Worm (Caenorhabditis elegans) whole organism, L4 larva: ENCODE results near the gene F16B4.2.

Experiments used
- D1046.2 ChIP-seq: fragments of 200-800 bp; sonication (Bioruptor generic); IDR thresholded peaks from 2 replicates; pipeline ENCODE4 v1.3.6; 2022; ENCODE audit warnings: missing genetic modification characterization, missing compliant biosample characterization
- F26F4.8 ChIP-seq: fragments of 200-800 bp; sonication (Bioruptor generic); conservative IDR thresholded peaks from 2 replicates; pipeline ENCODE4 v1.3.6; 2022; ENCODE audit warnings: missing genetic modification characterization, missing compliant biosample characterization
- R02D3.7 ChIP-seq: fragments of 150-350 bp; sonication (generic microtip); optimal IDR thresholded peaks from 3 replicates; lab custom pipeline; 2014; ENCODE audit warnings: missing biosample characterization, missing genetic modification characterization
- ZK337.2 ChIP-seq: fragments of 200-800 bp; sonication (Bioruptor generic); IDR thresholded peaks from 2 replicates; pipeline ENCODE4 v1.3.6; 2022; ENCODE audit warnings: missing genetic modification reagents, missing genetic modification characterization, missing compliant biosample characterization
- ZK546.5 ChIP-seq, 2 experiments: sonication (generic microtip); optimal IDR thresholded peaks; 2 replicates each; lab custom pipeline; 2017; ENCODE audit warnings: missing biosample characterization in 2 of 2, missing genetic modification characterization in 2 of 2
- aha-1 ChIP-seq: fragments of 150-350 bp; peaks from one replicate; lab custom pipeline; 2014; ENCODE audit warnings: missing biosample characterization, missing genetic modification characterization
- ceh-82 ChIP-seq: sonication (generic microtip); optimal IDR thresholded peaks from 2 replicates; lab custom pipeline; 2017; ENCODE audit warnings: missing biosample characterization, missing genetic modification characterization
- dpl-1 ChIP-seq: fragments of 150-350 bp; optimal IDR thresholded peaks from 2 replicates; lab custom pipeline; 2014; ENCODE audit warnings: missing biosample characterization, missing genetic modification reagents, missing genetic modification characterization
- gei-8 ChIP-seq: fragments of 200-800 bp; sonication (Bioruptor generic); optimal IDR thresholded peaks from 2 replicates; lab custom pipeline; 2018; ENCODE audit warnings: mild to moderate bottlenecking, missing genetic modification characterization, missing compliant biosample characterization
- hlh-11 ChIP-seq: fragments of 200-800 bp; sonication (Bioruptor generic); optimal IDR thresholded peaks from 2 replicates; lab custom pipeline; 2018; ENCODE audit warnings: mild to moderate bottlenecking, missing genetic modification characterization, missing compliant biosample characterization
- hlh-30 ChIP-seq: sonication (generic microtip); optimal IDR thresholded peaks from 2 replicates; lab custom pipeline; 2017; ENCODE audit warnings: antibody characterized with exemption, mild to moderate bottlenecking, missing genetic modification characterization, missing compliant biosample characterization; ENCODE audit not compliant: insufficient read depth
- jun-1 ChIP-seq: fragments of 150-350 bp; optimal IDR thresholded peaks from 2 replicates; lab custom pipeline; 2014; ENCODE audit warnings: missing biosample characterization, missing genetic modification reagents, missing genetic modification characterization
- lin-13 ChIP-seq: fragments of 150-350 bp; optimal IDR thresholded peaks from 2 replicates; lab custom pipeline; 2014; ENCODE audit warnings: missing biosample characterization, missing genetic modification reagents, missing genetic modification characterization
- lir-3 ChIP-seq: sonication (generic microtip); optimal IDR thresholded peaks from 2 replicates; lab custom pipeline; 2016; ENCODE audit warnings: mild to moderate bottlenecking, missing genetic modification characterization, missing compliant biosample characterization
- madf-5 ChIP-seq, 2 experiments: fragments of 200-800 bp; sonication (Bioruptor generic); IDR thresholded peaks; 2 replicates each; pipeline ENCODE4 v1.3.6; 2022; ENCODE audit warnings: missing compliant biosample characterization in 2 of 2, missing genetic modification characterization in 2 of 2
- mdl-1 ChIP-seq, 2 experiments: fragments of 150-350 bp in 1 of 2; sonication (generic microtip) in 1 of 2; optimal IDR thresholded peaks; 2 replicates each; lab custom pipeline; 2014 to 2017; ENCODE audit warnings: missing biosample characterization in 2 of 2, missing genetic modification characterization in 2 of 2
- mxl-3 ChIP-seq: fragments of 200-800 bp; sonication (Bioruptor generic); optimal IDR thresholded peaks from 2 replicates; lab custom pipeline; 2018; ENCODE audit warnings: mild to moderate bottlenecking, missing genetic modification characterization, missing compliant biosample characterization
- nhr-28 ChIP-seq: fragments of 150-350 bp; optimal IDR thresholded peaks from 2 replicates; lab custom pipeline; 2014; ENCODE audit warnings: missing biosample characterization, missing genetic modification characterization
- saeg-2 ChIP-seq: fragments of 200-800 bp; sonication (Bioruptor generic); IDR thresholded peaks from 2 replicates; pipeline ENCODE4 v1.3.6; 2022; ENCODE audit warnings: missing genetic modification reagents, missing genetic modification characterization, missing compliant biosample characterization
- set-16 ChIP-seq: fragments of 200-800 bp; sonication (Bioruptor generic); IDR thresholded peaks from 2 replicates; pipeline ENCODE4 v1.3.6; 2022; ENCODE audit warnings: missing genetic modification reagents, missing genetic modification characterization, missing compliant biosample characterization
- snpc-1.2 ChIP-seq: fragments of 200-800 bp; sonication (Bioruptor generic); IDR thresholded peaks from 2 replicates; pipeline ENCODE4 v1.3.6; 2022; ENCODE audit warnings: missing genetic modification reagents, missing genetic modification characterization, missing compliant biosample characterization
- unc-130 ChIP-seq: sonication (generic microtip); optimal IDR thresholded peaks from 2 replicates; lab custom pipeline; 2016; ENCODE audit warnings: missing genetic modification reagents, missing genetic modification characterization, missing compliant biosample characterization
- unc-62 ChIP-seq, 3 experiments: fragments of 150-350 bp in 1 of 3; sonication (generic microtip); optimal IDR thresholded peaks in 2 of 3; peaks in 1 of 3; 1 replicate in 1 of 3; 2 replicates in 2 of 3; lab custom pipeline; 2014 to 2017; ENCODE audit warnings: missing biosample characterization in 3 of 3, missing genetic modification characterization in 3 of 3, missing genetic modification reagents in 3 of 3, missing genotype in 1 of 3
- zfp-2 ChIP-seq: sonication (generic microtip); optimal IDR thresholded peaks from 2 replicates; lab custom pipeline; 2016; ENCODE audit warnings: mild to moderate bottlenecking, missing genetic modification characterization, missing compliant biosample characterization
- zip-11 ChIP-seq: fragments of 200-800 bp; sonication (Bioruptor generic); IDR thresholded peaks from 2 replicates; pipeline ENCODE4 v1.3.6; 2022; ENCODE audit warnings: missing genetic modification characterization, missing compliant biosample characterization

Gene F16B4.2

DNA sequence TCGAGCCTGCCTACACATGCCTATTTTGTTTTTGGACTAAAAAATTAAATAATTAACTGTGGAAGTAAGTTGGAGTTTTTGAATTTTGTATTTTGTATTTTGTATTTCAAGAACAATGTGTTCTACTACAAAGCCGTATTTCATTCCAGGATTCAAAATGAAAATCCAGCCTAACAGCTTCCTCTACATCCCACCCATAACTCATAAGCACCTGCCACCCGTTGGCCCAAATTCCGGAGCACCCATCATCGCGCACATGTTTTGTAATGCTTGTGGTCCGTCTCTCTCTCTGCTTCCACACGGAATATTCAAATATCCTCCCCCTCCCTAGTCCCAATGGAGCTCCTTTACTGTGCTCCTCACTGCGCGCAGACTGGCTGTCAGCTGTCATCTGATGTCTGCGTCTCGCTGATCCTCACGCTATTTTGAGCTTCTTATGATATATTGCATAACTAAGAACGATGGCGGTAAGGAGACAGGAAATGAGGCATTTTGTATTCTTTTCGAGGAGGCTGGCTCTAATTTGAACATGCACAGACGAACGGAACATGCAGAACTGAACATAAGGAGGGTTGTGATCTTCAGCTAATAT lies 25.2 kb upstream of the F16B4.2 start:
- TF ChIP-seq unc-130 (GFP tag; lab: Kevin White, UChicago) (no peak), hlh-30 (tag; lab: Kevin White, UChicago) (no peak), F26F4.8 (GFP tag; lab: Robert Waterston, UW) (no peak), dpl-1 (no peak), ZK337.2 (GFP tag; lab: Robert Waterston, UW) (no peak), gei-8 (GFP tag; lab: Kevin White, UChicago) (no peak), unc-62 (GFP tag; optimal IDR thresholded peaks at IDR 0.05 in 1 of 2; lab: Kevin White, UChicago) (peak in 1 of 2 experiments; percentile 91), unc-62 (tag; optimal IDR thresholded peaks at IDR 0.05; lab: Kevin White, UChicago) (no peak), mxl-3 (GFP tag; lab: Kevin White, UChicago) (no peak)

- TF ChIP-seq set-16 (peak; percentile 27; the same call in 1 of the 2 replicates), aha-1 (tag; lab: Kevin White, UChicago) (peak; percentile 94), F26F4.8 (GFP tag; lab: Robert Waterston, UW) (no peak), unc-62 (GFP tag; optimal IDR thresholded peaks at IDR 0.05 in 1 of 2; lab: Kevin White, UChicago) (peak in 1 of 2 experiments; percentile 36), unc-62 (tag; optimal IDR thresholded peaks at IDR 0.05; lab: Kevin White, UChicago) (no peak)
These were observed 23.6 kb upstream of the F16B4.2 start for ce11 chrV:1577092-1577709.

- TF ChIP-seq madf-5 (GFP tag; IDR thresholded peaks at IDR 0.05; lab: Robert Waterston, UW) (0 out of 4 replicates have a peak, but pooled peaks of 1 of the 2 experiments have one; percentile 12), ZK546.5 (tag; optimal IDR thresholded peaks at IDR 0.05; lab: Kevin White, UChicago) (no peak), ceh-82 (tag; lab: Kevin White, UChicago) (no peak)
These were observed 22.1 kb upstream of the F16B4.2 start for ce11 chrV:1578572-1579230.

DNA sequence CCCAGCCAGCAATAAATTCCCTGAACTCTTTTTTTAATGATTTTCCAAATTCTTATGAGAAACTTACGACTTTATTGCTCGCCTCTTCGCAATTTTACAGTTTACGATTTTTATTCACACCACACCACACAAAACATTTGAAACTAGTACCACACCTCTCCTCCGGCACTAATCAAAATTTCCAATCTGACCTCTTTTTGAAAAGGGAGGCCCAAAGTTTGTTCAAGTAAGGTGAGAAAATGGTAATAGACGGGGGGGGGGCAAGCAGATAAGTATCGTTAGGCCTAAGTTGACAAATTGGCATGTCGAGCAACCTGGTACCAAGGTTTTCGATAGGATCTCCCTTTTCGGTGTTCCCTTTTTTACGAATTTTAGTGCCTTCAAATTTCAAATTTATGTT lies 21.0 kb upstream of the F16B4.2 start:
- TF ChIP-seq mdl-1 (tag; optimal IDR thresholded peaks at IDR 0.05; lab: Kevin White, UChicago) (no peak), hlh-11 (tag; lab: Kevin White, UChicago) (no peak), zfp-2 (tag; lab: Kevin White, UChicago) (no peak), snpc-1.2 (GFP tag; lab: Robert Waterston, UW) (no peak), jun-1 (tag; lab: Kevin White, UChicago) (no peak), lin-13 (GFP tag; lab: Kevin White, UChicago) (no peak), D1046.2 (no peak), nhr-28 (tag; lab: Kevin White, UChicago) (no peak), saeg-2 (GFP tag; lab: Robert Waterston, UW) (no peak), zip-11 (GFP tag; lab: Robert Waterston, UW) (no peak), F26F4.8 (GFP tag; lab: Robert Waterston, UW) (no peak), lir-3 (tag; lab: Kevin White, UChicago) (no peak)

DNA sequence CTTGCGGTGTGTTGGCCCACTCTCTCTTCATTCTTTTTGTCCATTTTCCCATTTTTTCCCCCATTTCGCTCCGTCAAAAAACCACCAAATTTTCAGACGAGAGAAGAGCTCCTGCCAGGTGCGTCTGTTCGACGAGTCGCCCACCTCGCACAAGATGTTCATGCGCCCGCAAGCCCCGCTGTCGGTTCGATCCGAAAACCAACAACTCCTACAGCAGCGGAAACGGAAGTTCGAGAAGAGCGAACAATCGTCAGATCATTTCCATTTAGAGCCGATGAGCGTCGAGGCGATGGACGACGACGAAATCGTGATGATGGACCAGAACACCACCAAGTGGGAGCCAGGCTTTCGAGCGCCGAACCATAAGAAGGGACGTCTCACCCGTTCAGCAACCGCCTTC lies 17.6 kb upstream of the F16B4.2 start:
- TF ChIP-seq set-16 = peak; percentile 56; the same call in 1 of the 2 replicates
- TF ChIP-seq lin-13 (GFP tag; lab: Kevin White, UChicago) = no peak

- TF ChIP-seq unc-62 (GFP tag; optimal IDR thresholded peaks at IDR 0.05 in 1 of 2; lab: Kevin White, UChicago) = peak in 1 of 2 experiments; percentile 31
- no peak for TF ChIP-seq unc-62 (tag; optimal IDR thresholded peaks at IDR 0.05; lab: Kevin White, UChicago)
- no peak for TF ChIP-seq R02D3.7 (tag; lab: Kevin White, UChicago)
- TF ChIP-seq, all 104 proteins: peak for 1
These were observed 15.4 kb upstream of the F16B4.2 start, which contains the start of gene F16B4.7 for ce11 chrV:1585411-1585810. Gene F16B4.7, plus strand, starts transcription at chrV:1585711.
